Fruit fly (Drosophila melanogaster): ENCODE measurements around the gene CG5646.

DNA sequence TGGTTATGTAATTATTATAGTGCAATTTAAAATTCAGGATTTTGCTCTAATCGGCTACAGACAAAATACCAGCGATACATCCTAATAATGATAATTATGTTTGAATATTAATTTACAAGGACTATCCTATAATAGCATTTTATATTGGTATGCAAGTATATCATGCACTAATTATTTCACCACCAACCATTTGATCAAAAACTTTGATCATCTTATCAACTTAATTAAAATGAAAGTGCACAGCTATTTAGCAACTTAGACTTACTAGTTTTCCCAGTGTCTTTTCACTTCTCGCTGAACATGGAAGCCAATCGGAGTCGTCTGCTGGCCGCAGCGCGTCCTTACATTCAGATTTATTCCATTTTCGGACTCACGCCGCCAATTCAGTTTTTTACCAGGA lies 15.4 kb downstream of the CG5646 start, which contains the start of gene Gr98d:
- TF ChIP-seq Ets98B (GFP tag; IDR thresholded peaks at IDR 0.05) (no peak), fd96Ca (GFP tag; IDR thresholded peaks at IDR 0.05) (no peak), CG32121 (GFP tag; IDR thresholded peaks at IDR 0.05) (no peak), CG12605 (GFP tag; IDR thresholded peaks at IDR 0.05) (no peak), CG13204 (GFP tag; optimal IDR thresholded peaks at IDR 0.05) (no peak), CG15710 (tag; optimal IDR thresholded peaks at IDR 0.05) (no peak), CG14655 (GFP tag; optimal IDR thresholded peaks at IDR 0.05) (no peak), gl (tag; optimal IDR thresholded peaks at IDR 0.05) (no peak)

Data from whole organism, pupa.